Worm (Caenorhabditis elegans) whole organism, L1 larva: ENCODE results near the gene T04C12.33.

Source experiments
- aly-2 ChIP-seq: fragments of 150-350 bp; optimal IDR thresholded peaks from 2 replicates; lab custom pipeline; 2014; ENCODE audit warnings: missing biosample characterization, missing genetic modification characterization
- ama-1 ChIP-seq: fragments of 150-350 bp; optimal IDR thresholded peaks from 2 replicates; lab custom pipeline; 2014
- egl-27 ChIP-seq, 2 experiments: fragments of 150-350 bp in 1 of 2; sonication (generic microtip); optimal IDR thresholded peaks; 3 replicates each; lab custom pipeline; 2017 to 2018; ENCODE audit warnings: missing biosample characterization in 2 of 2, missing genetic modification characterization in 2 of 2, missing genetic modification reagents in 2 of 2
- mef-2 ChIP-seq: fragments of 150-350 bp; optimal IDR thresholded peaks from 2 replicates; lab custom pipeline; 2014; ENCODE audit warnings: missing biosample characterization, missing genetic modification characterization
- unc-62 ChIP-seq: fragments of 150-350 bp; optimal IDR thresholded peaks from 2 replicates; lab custom pipeline; 2014; ENCODE audit warnings: missing biosample characterization, missing genetic modification reagents, missing genetic modification characterization

- no peak for TF ChIP-seq ama-1 (lab: Kevin White, UChicago)
- no peak for TF ChIP-seq egl-27 (tag; optimal IDR thresholded peaks at IDR 0.05; lab: Kevin White, UChicago)
- TF ChIP-seq aly-2 (tag; lab: Kevin White, UChicago) = no peak
- TF ChIP-seq mef-2 (tag; lab: Kevin White, UChicago) = no peak
- TF ChIP-seq unc-62 (GFP tag; lab: Kevin White, UChicago) = no peak
Measured at ce11 chrV:11087119-11087518, 35.1 kb downstream of the T04C12.33 start.
